Worm (Caenorhabditis elegans) whole organism, mixed stage, embryonic: ENCODE data around the gene T19D12.1.

Experiments used
- bed-3 ChIP-seq: fragments of 200-800 bp; sonication (Bioruptor generic); optimal IDR thresholded peaks from 3 replicates; lab custom pipeline; 2018; ENCODE audit warnings: mild to moderate bottlenecking, missing genetic modification characterization, moderate library complexity, missing compliant biosample characterization
- elt-1 ChIP-seq: sonication (generic microtip); optimal IDR thresholded peaks from 2 replicates; lab custom pipeline; 2017; ENCODE audit warnings: missing genetic modification characterization, mild to moderate bottlenecking, missing compliant biosample characterization, antibody characterized with exemption, moderate library complexity, borderline replicate concordance; ENCODE audit not compliant: insufficient read depth
- lin-13 ChIP-seq: fragments of 150-350 bp; optimal IDR thresholded peaks from 2 replicates; lab custom pipeline; 2014; ENCODE audit warnings: missing biosample characterization, missing genetic modification characterization
- mab-5 ChIP-seq: fragments of 150-350 bp; optimal IDR thresholded peaks from 2 replicates; lab custom pipeline; 2014; ENCODE audit warnings: missing biosample characterization, missing genetic modification characterization
- nhr-28 ChIP-seq: fragments of 150-350 bp; optimal IDR thresholded peaks from 2 replicates; lab custom pipeline; 2014; ENCODE audit warnings: missing biosample characterization, missing genetic modification characterization
- pha-4 ChIP-seq: fragments of 150-350 bp; optimal IDR thresholded peaks from 2 replicates; lab custom pipeline; 2018; ENCODE audit warnings: missing biosample characterization, missing genetic modification reagents, missing genetic modification characterization
- snpc-4 ChIP-seq: fragments of 150-350 bp; optimal IDR thresholded peaks from 2 replicates; lab custom pipeline; 2014; ENCODE audit warnings: missing biosample characterization, missing genetic modification characterization
- unc-62 ChIP-seq: fragments of 150-350 bp; optimal IDR thresholded peaks from 2 replicates; lab custom pipeline; 2014; ENCODE audit warnings: missing biosample characterization, missing genetic modification reagents, missing genetic modification characterization
- ztf-11 ChIP-seq: fragments of 150-350 bp; optimal IDR thresholded peaks from 2 replicates; lab custom pipeline; 2014; ENCODE audit warnings: missing biosample characterization, missing genetic modification characterization

ce11 chrII:6679724-6680123, 13.0 kb downstream of the T19D12.1 start, which contains the start of gene ift-74:
- TF ChIP-seq lin-13 (no peak), mab-5 (tag; lab: Kevin White, UChicago) (no peak), bed-3 (GFP tag; lab: Kevin White, UChicago) (no peak), unc-62 (GFP tag; lab: Kevin White, UChicago) (no peak), ztf-11 (tag; lab: Kevin White, UChicago) (no peak), nhr-28 (tag; lab: Kevin White, UChicago) (no peak), snpc-4 (no peak), elt-1 (tag; lab: Kevin White, UChicago) (no peak), pha-4 (tag; lab: Kevin White, UChicago) (no peak)
